Worm (Caenorhabditis elegans) whole organism, late embryonic: Measurements from ENCODE around the gene ZK666.12.

ENCODE experiments used
- C08G9.2 ChIP-seq: sonication (generic microtip); optimal IDR thresholded peaks from 2 replicates; lab custom pipeline; 2016; ENCODE audit warnings: mild to moderate bottlenecking, missing genetic modification characterization, moderate library complexity, missing compliant biosample characterization
- C38D4.7 ChIP-seq: fragments of 200-800 bp; sonication (Bioruptor generic); optimal IDR thresholded peaks from 2 replicates; lab custom pipeline; 2018; ENCODE audit warnings: mild to moderate bottlenecking, missing genetic modification characterization, moderate library complexity, missing compliant biosample characterization
- K02D7.2 ChIP-seq: sonication (generic microtip); optimal IDR thresholded peaks from 2 replicates; lab custom pipeline; 2017; ENCODE audit warnings: mild to moderate bottlenecking, missing genetic modification characterization, missing compliant biosample characterization
- K09A11.1 ChIP-seq: sonication (generic microtip); optimal IDR thresholded peaks from 2 replicates; lab custom pipeline; 2017; ENCODE audit warnings: antibody characterized with exemption, mild to moderate bottlenecking, missing genetic modification characterization, missing compliant biosample characterization; ENCODE audit not compliant: insufficient read depth
- ahr-1 ChIP-seq: sonication (generic microtip); optimal IDR thresholded peaks from 2 replicates; lab custom pipeline; 2016; ENCODE audit warnings: missing genetic modification characterization, missing compliant biosample characterization
- ama-1 ChIP-seq: fragments of 150-350 bp; optimal IDR thresholded peaks from 2 replicates; lab custom pipeline; 2014
- ceh-18 ChIP-seq: sonication (generic microtip); optimal IDR thresholded peaks from 2 replicates; lab custom pipeline; 2016; ENCODE audit warnings: missing genetic modification characterization, missing compliant biosample characterization
- ceh-19 ChIP-seq: fragments of 200-800 bp; sonication (Bioruptor generic); optimal IDR thresholded peaks from 2 replicates; lab custom pipeline; 2018; ENCODE audit warnings: mild to moderate bottlenecking, missing genetic modification characterization, missing compliant biosample characterization
- ceh-2 ChIP-seq: sonication (generic microtip); optimal IDR thresholded peaks from 2 replicates; lab custom pipeline; 2016; ENCODE audit warnings: missing genotype, missing genetic modification characterization, missing compliant biosample characterization
- ceh-24 ChIP-seq: sonication (generic microtip); optimal IDR thresholded peaks from 2 replicates; lab custom pipeline; 2016; ENCODE audit warnings: mild to moderate bottlenecking, missing genetic modification characterization, missing compliant biosample characterization
- ceh-31 ChIP-seq: sonication (generic microtip); optimal IDR thresholded peaks from 2 replicates; lab custom pipeline; 2016; ENCODE audit warnings: missing genetic modification characterization, missing compliant biosample characterization
- ceh-45 ChIP-seq: fragments of 200-800 bp; sonication (Bioruptor generic); IDR thresholded peaks from 2 replicates; pipeline ENCODE4 v1.3.6; 2022; ENCODE audit warnings: missing genetic modification reagents, missing genetic modification characterization, missing compliant biosample characterization
- ceh-48 ChIP-seq: sonication (generic microtip); optimal IDR thresholded peaks from 2 replicates; lab custom pipeline; 2016; ENCODE audit warnings: missing genetic modification characterization, inconsistent platforms, missing compliant biosample characterization
- ceh-9 ChIP-seq: sonication (generic microtip); optimal IDR thresholded peaks from 2 replicates; lab custom pipeline; 2016; ENCODE audit warnings: mild to moderate bottlenecking, missing genetic modification characterization, inconsistent platforms, missing compliant biosample characterization
- che-1 ChIP-seq: sonication (generic microtip); optimal IDR thresholded peaks from 2 replicates; lab custom pipeline; 2016; ENCODE audit warnings: mild to moderate bottlenecking, missing genetic modification characterization, missing compliant biosample characterization
- dmd-4 ChIP-seq: sonication (generic microtip); optimal IDR thresholded peaks from 2 replicates; lab custom pipeline; 2016; ENCODE audit warnings: borderline replicate concordance, missing genetic modification characterization, missing compliant biosample characterization
- dve-1 ChIP-seq: sonication (generic microtip); optimal IDR thresholded peaks from 2 replicates; lab custom pipeline; 2017; ENCODE audit warnings: antibody characterized with exemption, mild to moderate bottlenecking, missing genetic modification characterization, missing compliant biosample characterization
- elt-2 ChIP-seq: sonication (generic microtip); optimal IDR thresholded peaks from 2 replicates; lab custom pipeline; 2016; ENCODE audit warnings: missing genetic modification reagents, missing genetic modification characterization, missing compliant biosample characterization
- ets-4 ChIP-seq: sonication (generic microtip); optimal IDR thresholded peaks from 2 replicates; lab custom pipeline; 2016; ENCODE audit warnings: missing genetic modification characterization, missing compliant biosample characterization
- eyg-1 ChIP-seq: sonication (generic microtip); optimal IDR thresholded peaks from 2 replicates; lab custom pipeline; 2016; ENCODE audit warnings: missing genotype, missing genetic modification characterization, missing compliant biosample characterization
- fax-1 ChIP-seq: sonication (generic microtip); optimal IDR thresholded peaks from 2 replicates; lab custom pipeline; 2016; ENCODE audit warnings: missing genotype, missing genetic modification characterization, missing compliant biosample characterization
- fkh-6 ChIP-seq: sonication (generic microtip); optimal IDR thresholded peaks from 2 replicates; lab custom pipeline; 2016; ENCODE audit warnings: missing genetic modification characterization, missing compliant biosample characterization
- gmeb-2 ChIP-seq: sonication (generic microtip); optimal IDR thresholded peaks from 2 replicates; lab custom pipeline; 2016; ENCODE audit warnings: missing genetic modification characterization, inconsistent platforms, missing compliant biosample characterization
- hlh-30 ChIP-seq: sonication (generic microtip); optimal IDR thresholded peaks from 2 replicates; lab custom pipeline; 2017; ENCODE audit warnings: antibody characterized with exemption, missing genetic modification characterization, missing compliant biosample characterization; ENCODE audit not compliant: insufficient read depth
- hlh-6 ChIP-seq: sonication (generic microtip); optimal IDR thresholded peaks from 2 replicates; lab custom pipeline; 2016; ENCODE audit warnings: missing genotype, missing genetic modification characterization, missing compliant biosample characterization
- lim-6 ChIP-seq: sonication (generic microtip); optimal IDR thresholded peaks from 2 replicates; lab custom pipeline; 2016; ENCODE audit warnings: missing genetic modification characterization, missing compliant biosample characterization
- nfya-1 ChIP-seq: sonication (generic microtip); optimal IDR thresholded peaks from 2 replicates; lab custom pipeline; 2017; ENCODE audit warnings: missing genetic modification characterization, mild to moderate bottlenecking, missing compliant biosample characterization, antibody characterized with exemption, moderate library complexity
- npax-4 ChIP-seq: sonication (generic microtip); optimal IDR thresholded peaks from 2 replicates; lab custom pipeline; 2016; ENCODE audit warnings: missing genetic modification characterization, missing compliant biosample characterization
- pag-3 ChIP-seq: sonication (generic microtip); optimal IDR thresholded peaks from 2 replicates; lab custom pipeline; 2016; ENCODE audit warnings: missing compliant biosample characterization, missing genetic modification characterization, borderline replicate concordance
- pat-9 ChIP-seq: fragments of 200-800 bp; sonication (Bioruptor generic); optimal IDR thresholded peaks from 2 replicates; lab custom pipeline; 2018; ENCODE audit warnings: mild to moderate bottlenecking, missing genetic modification characterization, moderate library complexity, missing compliant biosample characterization
- pax-1 ChIP-seq: fragments of 150-350 bp; optimal IDR thresholded peaks from 2 replicates; lab custom pipeline; 2014; ENCODE audit warnings: missing biosample characterization, missing genetic modification characterization
- pha-2 ChIP-seq: sonication (generic microtip); optimal IDR thresholded peaks from 2 replicates; lab custom pipeline; 2017; ENCODE audit warnings: mild to moderate bottlenecking, missing genetic modification characterization, missing compliant biosample characterization
- pha-4 ChIP-seq: fragments of 150-350 bp; optimal IDR thresholded peaks from 2 replicates; lab custom pipeline; 2018; ENCODE audit warnings: missing biosample characterization, missing genetic modification reagents, missing genetic modification characterization
- pqm-1 ChIP-seq: sonication (generic microtip); optimal IDR thresholded peaks from 2 replicates; lab custom pipeline; 2016; ENCODE audit warnings: missing genetic modification characterization, missing compliant biosample characterization
- sox-2 ChIP-seq: fragments of 200-800 bp; sonication (Bioruptor generic); IDR thresholded peaks from 2 replicates; pipeline ENCODE4 v1.3.6; 2022; ENCODE audit warnings: missing genetic modification reagents, missing genetic modification characterization, missing compliant biosample characterization
- syd-9 ChIP-seq: sonication (generic microtip); optimal IDR thresholded peaks from 2 replicates; lab custom pipeline; 2016; ENCODE audit warnings: mild to moderate bottlenecking, missing genetic modification characterization, moderate library complexity, missing compliant biosample characterization
- tbx-7 ChIP-seq: sonication (generic microtip); optimal IDR thresholded peaks from 2 replicates; lab custom pipeline; 2016; ENCODE audit warnings: missing genotype, missing genetic modification characterization, missing compliant biosample characterization
- ttx-3 ChIP-seq: sonication (generic microtip); optimal IDR thresholded peaks from 2 replicates; lab custom pipeline; 2016; ENCODE audit warnings: missing genetic modification reagents, missing genetic modification characterization, missing compliant biosample characterization
- unc-55 ChIP-seq: sonication (generic microtip); optimal IDR thresholded peaks from 2 replicates; lab custom pipeline; 2017; ENCODE audit warnings: missing biosample characterization, missing genetic modification reagents, missing genetic modification characterization
- ztf-16 ChIP-seq: sonication (generic microtip); optimal IDR thresholded peaks from 2 replicates; lab custom pipeline; 2017; ENCODE audit warnings: missing genetic modification characterization, missing compliant biosample characterization

Gene ZK666.12

DNA sequence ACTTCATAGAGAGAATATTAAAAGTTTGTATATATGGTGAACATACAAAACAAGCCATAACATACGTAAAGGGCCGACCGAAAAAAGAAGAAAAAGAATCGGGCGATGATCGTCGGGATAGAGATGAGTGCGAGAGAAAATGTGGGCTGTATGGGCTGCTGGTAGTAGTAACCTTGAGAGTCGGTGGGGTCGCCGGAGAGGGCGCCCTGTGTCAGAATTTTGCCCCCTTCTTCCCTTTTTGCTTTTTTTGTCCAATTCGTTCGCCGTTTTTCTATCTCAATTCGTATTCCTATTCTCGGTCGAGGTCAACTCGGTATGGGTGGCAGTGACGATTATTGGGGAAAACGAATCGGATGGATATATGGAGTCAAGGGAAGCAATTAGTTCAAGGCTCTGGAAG, 9.9 kb downstream of the ZK666.12 start:
- no peak for TF ChIP-seq fax-1 (tag; lab: Kevin White, UChicago)
- no peak for TF ChIP-seq C38D4.7 (GFP tag; lab: Kevin White, UChicago)
- no peak for TF ChIP-seq K02D7.2 (tag; lab: Kevin White, UChicago)
- no peak for TF ChIP-seq ceh-2 (tag; lab: Kevin White, UChicago)
- TF ChIP-seq eyg-1 = no peak
- TF ChIP-seq fkh-6 (tag; lab: Kevin White, UChicago) = no peak
- no peak for TF ChIP-seq ceh-18 (tag; lab: Kevin White, UChicago)
- TF ChIP-seq, all 69 proteins: peak for 0

- no peak for TF ChIP-seq ceh-24 (tag; lab: Kevin White, UChicago)
- TF ChIP-seq C38D4.7 (GFP tag; lab: Kevin White, UChicago) = no peak
- TF ChIP-seq ceh-19 (GFP tag; lab: Kevin White, UChicago) = no peak
- no peak for TF ChIP-seq npax-4 (tag; lab: Kevin White, UChicago)
- TF ChIP-seq syd-9 = no peak
Measured at ce11 chrII:10507906-10508305, 11.9 kb downstream of the ZK666.12 start.

- TF ChIP-seq ceh-9 (tag; lab: Kevin White, UChicago) (no peak), che-1 (tag; lab: Kevin White, UChicago) (no peak), syd-9 (no peak), npax-4 (tag; lab: Kevin White, UChicago) (no peak), pax-1 (tag; lab: Kevin White, UChicago) (no peak), hlh-30 (no peak), ceh-31 (tag; lab: Kevin White, UChicago) (no peak), hlh-6 (no peak), lim-6 (tag; lab: Kevin White, UChicago) (no peak), pqm-1 (no peak), pha-4 (no peak), ahr-1 (tag; lab: Kevin White, UChicago) (no peak), ets-4 (tag; lab: Kevin White, UChicago) (no peak), pat-9 (no peak), dmd-4 (tag; lab: Kevin White, UChicago) (no peak), dve-1 (tag; lab: Kevin White, UChicago) (no peak)
Measured at ce11 chrII:10509746-10510145, 13.7 kb downstream of the ZK666.12 start, which contains the start of gene F59B10.2. F59B10.2 (minus strand) TSS chrII:10509846.

DNA sequence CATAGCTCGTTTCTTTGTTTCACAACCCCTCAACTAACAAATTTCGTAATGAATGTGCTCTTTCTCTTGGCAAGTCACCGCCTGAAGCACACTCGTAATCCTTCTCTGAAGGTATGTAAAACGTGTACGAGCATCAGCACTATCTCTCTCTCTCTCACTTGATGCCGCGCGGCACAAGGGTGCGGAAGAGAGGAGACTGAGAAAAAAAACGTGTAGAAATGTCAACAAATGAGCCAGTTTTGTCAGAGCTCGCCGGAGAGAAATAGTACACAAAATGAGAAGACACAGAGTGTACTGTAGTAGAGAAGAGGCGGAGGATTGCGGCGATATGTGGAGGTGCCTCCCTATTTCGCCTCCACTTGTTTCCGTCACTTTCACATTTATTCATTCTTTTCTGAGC, 14.2 kb downstream of the ZK666.12 start, which contains the start of gene F59B10.3:
Gene F59B10.3, plus strand, starts transcription at position 301 of the 400 bp plus-strand sequence.
- no peak for TF ChIP-seq ttx-3 (tag; lab: Kevin White, UChicago)
- TF ChIP-seq ceh-48 (tag; lab: Kevin White, UChicago) = no peak
- TF ChIP-seq ceh-9 (tag; lab: Kevin White, UChicago) = no peak
- TF ChIP-seq ztf-16 = no peak
- no peak for TF ChIP-seq eyg-1
- no peak for TF ChIP-seq elt-2 (tag; lab: Kevin White, UChicago)
- TF ChIP-seq ama-1 = no peak

DNA sequence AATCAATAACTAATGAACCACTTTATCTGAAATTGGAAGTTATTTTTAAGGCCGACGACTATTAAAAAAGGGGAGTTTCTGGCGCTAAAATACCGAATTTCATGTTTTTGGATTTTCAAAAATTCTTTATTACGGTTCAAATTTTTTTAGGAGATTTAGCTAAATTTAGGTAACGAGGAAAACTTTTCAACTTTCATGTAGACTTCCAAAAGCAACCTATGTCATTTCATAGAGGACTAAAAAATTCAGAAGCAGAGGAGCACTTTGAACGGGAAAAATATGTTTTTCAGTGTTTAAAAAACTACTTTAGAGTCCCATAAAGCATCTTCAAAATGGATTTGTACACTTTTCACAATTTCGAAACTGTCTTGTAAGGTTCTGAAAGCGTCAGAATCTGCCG, 17.4 kb downstream of the ZK666.12 start:
- TF ChIP-seq tbx-7 (tag; lab: Kevin White, UChicago) (no peak), ceh-31 (tag; lab: Kevin White, UChicago) (no peak), C08G9.2 (tag; lab: Kevin White, UChicago) (no peak), unc-55 (GFP tag; lab: Kevin White, UChicago) (no peak), sox-2 (GFP tag; lab: Robert Waterston, UW) (no peak), nfya-1 (tag; lab: Kevin White, UChicago) (no peak), C38D4.7 (GFP tag; lab: Kevin White, UChicago) (no peak), eyg-1 (no peak), pag-3 (tag; lab: Kevin White, UChicago) (no peak), gmeb-2 (tag; lab: Kevin White, UChicago) (no peak), ceh-45 (GFP tag; lab: Robert Waterston, UW) (no peak), pha-2 (no peak), K09A11.1 (no peak), fkh-6 (tag; lab: Kevin White, UChicago) (no peak)
